Worm (Caenorhabditis elegans) whole organism, young adult: ENCODE results near the gene cyk-3.

Experiments used
- B0035.1 ChIP-seq: sonication (generic microtip); optimal IDR thresholded peaks from 2 replicates; lab custom pipeline; 2016; ENCODE audit warnings: missing genetic modification characterization, mild to moderate bottlenecking, missing compliant biosample characterization, missing genotype, missing genetic modification reagents
- B0336.3 ChIP-seq: fragments of 200-800 bp; sonication (Bioruptor generic); IDR thresholded peaks from 2 replicates; pipeline ENCODE4 v1.3.6; 2022; ENCODE audit warnings: missing genetic modification characterization, missing compliant biosample characterization
- C17E4.6 ChIP-seq: fragments of 200-800 bp; sonication (Bioruptor generic); IDR thresholded peaks from 2 replicates; pipeline ENCODE4 v1.3.6; 2022; ENCODE audit warnings: missing genetic modification reagents, missing genetic modification characterization, missing compliant biosample characterization
- F33H1.4 ChIP-seq: fragments of 200-800 bp; sonication (Bioruptor generic); IDR thresholded peaks from 2 replicates; pipeline ENCODE4 v1.3.6; 2022; ENCODE audit warnings: missing genetic modification reagents, missing genetic modification characterization, missing compliant biosample characterization
- F55B11.4 ChIP-seq: sonication (generic microtip); optimal IDR thresholded peaks from 2 replicates; lab custom pipeline; 2016; ENCODE audit warnings: missing compliant biosample characterization, missing genetic modification characterization, borderline replicate concordance; ENCODE audit not compliant: insufficient read depth
- F57A8.1 ChIP-seq: fragments of 200-800 bp; sonication (Bioruptor generic); optimal IDR thresholded peaks from 2 replicates; lab custom pipeline; 2018; ENCODE audit warnings: mild to moderate bottlenecking, missing genetic modification characterization, moderate library complexity, missing compliant biosample characterization
- T07F8.4 ChIP-seq: sonication (generic microtip); optimal IDR thresholded peaks from 2 replicates; lab custom pipeline; 2016; ENCODE audit warnings: mild to moderate bottlenecking, missing genetic modification characterization, moderate library complexity, missing compliant biosample characterization
- Y56A3A.18 ChIP-seq: fragments of 200-800 bp; sonication (Bioruptor generic); IDR thresholded peaks from 2 replicates; pipeline ENCODE4 v1.3.6; 2022; ENCODE audit warnings: missing genetic modification reagents, missing genetic modification characterization, missing compliant biosample characterization
- Y67H2A.10 ChIP-seq: fragments of 200-800 bp; sonication (Bioruptor generic); conservative IDR thresholded peaks from 2 replicates; pipeline ENCODE4 v1.3.6; 2022; ENCODE audit warnings: missing genetic modification reagents, missing genetic modification characterization, missing compliant biosample characterization
- Y95B8A.8 ChIP-seq: fragments of 200-800 bp; sonication (Bioruptor generic); IDR thresholded peaks from 2 replicates; pipeline ENCODE4 v1.3.6; 2022; ENCODE audit warnings: missing genetic modification reagents, missing genetic modification characterization, missing compliant biosample characterization
- ama-1 ChIP-seq, 3 experiments: fragments of 150-350 bp in 1 of 3; sonication (generic microtip) in 2 of 3; optimal IDR thresholded peaks; 2 replicates each; lab custom pipeline; 2014 to 2018; ENCODE audit warnings: missing biosample characterization in 2 of 3, missing genetic modification characterization in 2 of 3, missing genetic modification reagents in 2 of 3
- aptf-2 ChIP-seq: fragments of 200-800 bp; sonication (Bioruptor generic); conservative IDR thresholded peaks from 2 replicates; pipeline ENCODE4 v1.3.6; 2022; ENCODE audit warnings: missing genetic modification reagents, missing genetic modification characterization, missing compliant biosample characterization
- attf-5 ChIP-seq: fragments of 200-800 bp; sonication (Bioruptor generic); optimal IDR thresholded peaks from 2 replicates; lab custom pipeline; 2018; ENCODE audit warnings: mild to moderate bottlenecking, missing genetic modification characterization, missing compliant biosample characterization
- ccch-3 ChIP-seq: fragments of 200-800 bp; sonication (Bioruptor generic); optimal IDR thresholded peaks from 2 replicates; lab custom pipeline; 2018; ENCODE audit warnings: mild to moderate bottlenecking, missing genetic modification characterization, missing compliant biosample characterization
- ceh-91 ChIP-seq: fragments of 200-800 bp; sonication (Bioruptor generic); IDR thresholded peaks from 2 replicates; pipeline ENCODE4 v1.3.6; 2022; ENCODE audit warnings: missing genetic modification reagents, missing genetic modification characterization, missing compliant biosample characterization
- chd-7 ChIP-seq: sonication (generic microtip); optimal IDR thresholded peaks from 2 replicates; lab custom pipeline; 2016; ENCODE audit warnings: mild to moderate bottlenecking, missing genetic modification characterization, moderate library complexity, missing compliant biosample characterization
- die-1 ChIP-seq: sonication (generic microtip); optimal IDR thresholded peaks from 2 replicates; lab custom pipeline; 2016; ENCODE audit warnings: missing genotype, mild to moderate bottlenecking, missing genetic modification characterization, missing compliant biosample characterization
- dox-1 ChIP-seq: fragments of 200-800 bp; sonication (Bioruptor generic); IDR thresholded peaks from 2 replicates; pipeline ENCODE4 v1.3.6; 2022; ENCODE audit warnings: missing genetic modification reagents, missing genetic modification characterization, missing compliant biosample characterization
- egl-44 ChIP-seq: fragments of 200-800 bp; sonication (Bioruptor generic); IDR thresholded peaks from 2 replicates; pipeline ENCODE4 v1.3.6; 2022; ENCODE audit warnings: missing genetic modification reagents, missing genetic modification characterization, missing compliant biosample characterization
- ekl-4 ChIP-seq: fragments of 200-800 bp; sonication (Bioruptor generic); IDR thresholded peaks from 2 replicates; pipeline ENCODE4 v1.3.6; 2022; ENCODE audit warnings: missing genetic modification reagents, missing genetic modification characterization, missing compliant biosample characterization
- hlh-12 ChIP-seq: sonication (generic microtip); optimal IDR thresholded peaks from 2 replicates; lab custom pipeline; 2016; ENCODE audit warnings: missing genetic modification characterization, missing compliant biosample characterization
- hlh-26 ChIP-seq: fragments of 200-800 bp; sonication (Bioruptor generic); conservative IDR thresholded peaks from 2 replicates; pipeline ENCODE4 v1.3.6; 2022; ENCODE audit warnings: missing genetic modification reagents, missing genetic modification characterization, missing compliant biosample characterization
- hmg-1.2 ChIP-seq: fragments of 200-800 bp; sonication (Bioruptor generic); IDR thresholded peaks from 2 replicates; pipeline ENCODE4 v1.3.6; 2022; ENCODE audit warnings: missing genetic modification reagents, missing genetic modification characterization, missing compliant biosample characterization
- hrde-1 ChIP-seq: sonication (generic microtip); optimal IDR thresholded peaks from 2 replicates; lab custom pipeline; 2016; ENCODE audit warnings: missing genetic modification characterization, mild to moderate bottlenecking, missing compliant biosample characterization, moderate library complexity, missing genotype, missing genetic modification reagents, borderline replicate concordance
- hsf-1 ChIP-seq: fragments of 200-800 bp; sonication (Bioruptor generic); IDR thresholded peaks from 2 replicates; pipeline ENCODE4 v1.3.6; 2022; ENCODE audit warnings: missing genetic modification reagents, missing genetic modification characterization, missing compliant biosample characterization
- lin-35 ChIP-seq, 3 experiments: fragments of 150-350 bp in 2 of 3; sonication (generic microtip) in 1 of 3; optimal IDR thresholded peaks; 2 replicates each; lab custom pipeline; 2014 to 2018; ENCODE audit warnings: missing biosample characterization in 3 of 3, missing genetic modification characterization in 3 of 3, missing genetic modification reagents in 3 of 3
- lir-1 ChIP-seq: fragments of 200-800 bp; sonication (Bioruptor generic); conservative IDR thresholded peaks from 2 replicates; pipeline ENCODE4 v1.3.6; 2022; ENCODE audit warnings: missing genetic modification reagents, missing genetic modification characterization, missing compliant biosample characterization
- lsl-1 ChIP-seq: fragments of 200-800 bp; sonication (Bioruptor generic); optimal IDR thresholded peaks from 2 replicates; lab custom pipeline; 2018; ENCODE audit warnings: mild to moderate bottlenecking, missing genetic modification characterization, moderate library complexity, missing compliant biosample characterization
- madf-3 ChIP-seq: fragments of 200-800 bp; sonication (Bioruptor generic); IDR thresholded peaks from 2 replicates; pipeline ENCODE4 v1.3.6; 2022; ENCODE audit warnings: missing genetic modification reagents, missing genetic modification characterization, missing compliant biosample characterization
- madf-6 ChIP-seq: fragments of 200-800 bp; sonication (Bioruptor generic); IDR thresholded peaks from 2 replicates; pipeline ENCODE4 v1.3.6; 2022; ENCODE audit warnings: missing genetic modification reagents, missing genetic modification characterization, missing compliant biosample characterization
- madf-8 ChIP-seq: fragments of 200-800 bp; sonication (Bioruptor generic); conservative IDR thresholded peaks from 2 replicates; pipeline ENCODE4 v1.3.6; 2022; ENCODE audit warnings: missing genetic modification reagents, missing genetic modification characterization, missing compliant biosample characterization
- mcd-1 ChIP-seq: fragments of 200-800 bp; sonication (Bioruptor generic); IDR thresholded peaks from 2 replicates; pipeline ENCODE4 v1.3.6; 2022; ENCODE audit warnings: missing genetic modification reagents, missing genetic modification characterization, missing compliant biosample characterization
- mel-28 ChIP-seq: sonication (generic microtip); optimal IDR thresholded peaks from 2 replicates; lab custom pipeline; 2016; ENCODE audit warnings: borderline replicate concordance, mild to moderate bottlenecking, missing genetic modification characterization, missing compliant biosample characterization
- nfya-1 ChIP-seq: sonication (generic microtip); optimal IDR thresholded peaks from 2 replicates; lab custom pipeline; 2017; ENCODE audit warnings: antibody characterized with exemption, missing compliant biosample characterization, missing genetic modification characterization, borderline replicate concordance; ENCODE audit not compliant: insufficient read depth
- nfyb-1 ChIP-seq: fragments of 200-800 bp; sonication (Bioruptor generic); IDR thresholded peaks from 2 replicates; pipeline ENCODE4 v1.3.6; 2022; ENCODE audit warnings: missing genetic modification reagents, missing genetic modification characterization, missing compliant biosample characterization
- nhr-179 ChIP-seq: sonication (generic microtip); optimal IDR thresholded peaks from 2 replicates; lab custom pipeline; 2016; ENCODE audit warnings: mild to moderate bottlenecking, missing genetic modification characterization, missing compliant biosample characterization
- nhr-90 ChIP-seq: sonication (generic microtip); optimal IDR thresholded peaks from 2 replicates; lab custom pipeline; 2016; ENCODE audit warnings: missing genotype, mild to moderate bottlenecking, missing genetic modification characterization, missing compliant biosample characterization
- pbrm-1 ChIP-seq: fragments of 200-800 bp; sonication (Bioruptor generic); IDR thresholded peaks from 2 replicates; pipeline ENCODE4 v1.3.6; 2022; ENCODE audit warnings: missing genetic modification reagents, missing genetic modification characterization, missing compliant biosample characterization
- snpc-1.3 ChIP-seq: sonication (generic microtip); optimal IDR thresholded peaks from 2 replicates; lab custom pipeline; 2017; ENCODE audit warnings: missing genetic modification characterization, mild to moderate bottlenecking, missing compliant biosample characterization, antibody characterized with exemption, moderate library complexity, missing genotype, missing genetic modification reagents; ENCODE audit not compliant: insufficient read depth
- snpc-3.4 ChIP-seq: sonication (generic microtip); optimal IDR thresholded peaks from 2 replicates; lab custom pipeline; 2017; ENCODE audit warnings: missing genetic modification characterization, mild to moderate bottlenecking, missing compliant biosample characterization, antibody characterized with exemption, moderate library complexity, missing genotype, missing genetic modification reagents
- snpc-4 ChIP-seq, 5 experiments: fragments of 150-350 bp in 1 of 5; sonication (generic microtip) in 4 of 5; optimal IDR thresholded peaks; 2 replicates each; lab custom pipeline; 2014 to 2018; ENCODE audit warnings: missing genetic modification characterization in 5 of 5, missing biosample characterization in 3 of 5, antibody characterized with exemption in 2 of 5, mild to moderate bottlenecking in 2 of 5, missing compliant biosample characterization in 2 of 5, missing genotype in 2 of 5, moderate library complexity in 2 of 5, missing genetic modification reagents in 1 of 5
- somi-1 ChIP-seq: fragments of 200-800 bp; sonication (Bioruptor generic); optimal IDR thresholded peaks from 2 replicates; lab custom pipeline; 2018; ENCODE audit warnings: mild to moderate bottlenecking, missing genetic modification characterization, missing compliant biosample characterization
- sptf-2 ChIP-seq: fragments of 200-800 bp; sonication (Bioruptor generic); optimal IDR thresholded peaks from 2 replicates; lab custom pipeline; 2018; ENCODE audit warnings: mild to moderate bottlenecking, missing genetic modification characterization, missing compliant biosample characterization
- tbx-9 ChIP-seq: sonication (generic microtip); optimal IDR thresholded peaks from 2 replicates; lab custom pipeline; 2016; ENCODE audit warnings: borderline replicate concordance, missing genetic modification characterization, inconsistent platforms, missing compliant biosample characterization
- xnd-1 ChIP-seq: sonication (generic microtip); optimal IDR thresholded peaks from 2 replicates; lab custom pipeline; 2016; ENCODE audit warnings: missing genotype, missing genetic modification reagents, missing genetic modification characterization, missing compliant biosample characterization
- ztf-28 ChIP-seq: fragments of 200-800 bp; sonication (Bioruptor generic); IDR thresholded peaks from 2 replicates; pipeline ENCODE4 v1.3.6; 2022; ENCODE audit warnings: missing genetic modification reagents, missing genetic modification characterization, missing compliant biosample characterization
- ztf-3 ChIP-seq: fragments of 200-800 bp; sonication (Bioruptor generic); optimal IDR thresholded peaks from 2 replicates; lab custom pipeline; 2018; ENCODE audit warnings: mild to moderate bottlenecking, missing genetic modification characterization, missing compliant biosample characterization

The cyk-3 gene

ce11 chrIII:5988461-5988860, 31.5 kb upstream of the cyk-3 start:
- no peak for TF ChIP-seq lir-1 (GFP tag; lab: Robert Waterston, UW)
- TF ChIP-seq madf-3 (GFP tag; lab: Robert Waterston, UW), result no peak
- TF ChIP-seq hmg-1.2, result no peak
- no peak for TF ChIP-seq tbx-9
- no peak for TF ChIP-seq C17E4.6 (GFP tag; lab: Robert Waterston, UW)
- TF ChIP-seq Y95B8A.8 (GFP tag; lab: Robert Waterston, UW), result no peak
- no peak for TF ChIP-seq hlh-12
- TF ChIP-seq nfyb-1, result no peak
- TF ChIP-seq lsl-1 (GFP tag; lab: Kevin White, UChicago), result peak; percentile 94
- TF ChIP-seq somi-1 (GFP tag; lab: Kevin White, UChicago), result no peak
- TF ChIP-seq B0336.3 (GFP tag; lab: Robert Waterston, UW), result no peak
- TF ChIP-seq mel-28, result no peak
- peak; percentile 92 for TF ChIP-seq F33H1.4
- TF ChIP-seq T07F8.4, result no peak
- no peak for TF ChIP-seq ztf-3
- TF ChIP-seq B0035.1 (tag; lab: Kevin White, UChicago), result no peak
- no peak for TF ChIP-seq ccch-3 (GFP tag; lab: Kevin White, UChicago)
- no peak for TF ChIP-seq nfya-1 (tag; lab: Kevin White, UChicago)
- TF ChIP-seq ceh-91, result peak; percentile 71
- no peak for TF ChIP-seq sptf-2 (GFP tag; lab: Kevin White, UChicago)
- TF ChIP-seq die-1 (tag; lab: Kevin White, UChicago), result no peak
- no peak for TF ChIP-seq mcd-1 (GFP tag; lab: Robert Waterston, UW)
- TF ChIP-seq F57A8.1, result no peak
- TF ChIP-seq egl-44 (GFP tag; lab: Robert Waterston, UW), result no peak
- TF ChIP-seq xnd-1, result peak; percentile 87
- no peak for TF ChIP-seq ztf-28
- TF ChIP-seq madf-6 (GFP tag; lab: Robert Waterston, UW), result peak; percentile 92
- no peak for TF ChIP-seq chd-7 (tag; lab: Kevin White, UChicago)
- TF ChIP-seq snpc-4 (GFP tag; optimal IDR thresholded peaks at IDR 0.05; lab: Kevin White, UChicago), result no peak
- TF ChIP-seq snpc-4 (tag; optimal IDR thresholded peaks at IDR 0.05; lab: Kevin White, UChicago), result no peak
- TF ChIP-seq nhr-90, result no peak
- no peak for TF ChIP-seq Y56A3A.18 (GFP tag; lab: Robert Waterston, UW)
- TF ChIP-seq madf-8 (GFP tag; lab: Robert Waterston, UW), result peak; percentile 73
- TF ChIP-seq snpc-3.4 (tag; lab: Kevin White, UChicago), result peak; percentile 61
- no peak for TF ChIP-seq ama-1 (optimal IDR thresholded peaks at IDR 0.05; lab: Kevin White, UChicago)
- no peak for TF ChIP-seq ama-1 (GFP tag; optimal IDR thresholded peaks at IDR 0.05; lab: Kevin White, UChicago)
- no peak for TF ChIP-seq attf-5 (GFP tag; lab: Kevin White, UChicago)
- TF ChIP-seq Y67H2A.10, result no peak
- TF ChIP-seq aptf-2 (GFP tag; lab: Robert Waterston, UW), result no peak
- no peak for TF ChIP-seq F55B11.4 (tag; lab: Kevin White, UChicago)
- TF ChIP-seq hsf-1 (GFP tag; lab: Robert Waterston, UW), result no peak
- no peak for TF ChIP-seq lin-35 (GFP tag; optimal IDR thresholded peaks at IDR 0.05; lab: Kevin White, UChicago)
- no peak for TF ChIP-seq hlh-26 (GFP tag; lab: Robert Waterston, UW)
- TF ChIP-seq snpc-1.3 (tag; lab: Kevin White, UChicago), result peak; percentile 42
- no peak for TF ChIP-seq hrde-1 (tag; lab: Kevin White, UChicago)
- TF ChIP-seq pbrm-1 (GFP tag; lab: Robert Waterston, UW), result no peak
- TF ChIP-seq ekl-4, result no peak
- TF ChIP-seq nhr-179 (tag; lab: Kevin White, UChicago), result no peak
- no peak for TF ChIP-seq dox-1 (GFP tag; lab: Robert Waterston, UW)
